Fruit fly (Drosophila melanogaster) whole organism, embryonic: ENCODE results near the gene IleRS-m.

Source experiments
- Abd-B ChIP-seq: fragments of 200-800 bp; sonication (Bioruptor generic); optimal IDR thresholded peaks from 2 replicates; lab custom pipeline; 2018; ENCODE audit warnings: missing biosample characterization, mild to moderate bottlenecking, missing genetic modification characterization, moderate library complexity
- Adf1 ChIP-seq: fragments of 200-800 bp; sonication (Bioruptor generic); IDR thresholded peaks from 2 replicates; pipeline ENCODE4 v1.3.6; 2022; ENCODE audit warnings: missing biosample characterization, missing genetic modification characterization
- B-H2 ChIP-seq: fragments of 200-800 bp; sonication (Bioruptor generic); optimal IDR thresholded peaks from 2 replicates; lab custom pipeline; 2018; ENCODE audit warnings: missing biosample characterization, mild to moderate bottlenecking, missing genetic modification characterization
- Bteb2 ChIP-seq: fragments of 200-800 bp; sonication (Bioruptor generic); optimal IDR thresholded peaks from 2 replicates; lab custom pipeline; 2016; ENCODE audit warnings: missing biosample characterization, missing genetic modification characterization
- CG11247 ChIP-seq: fragments of 200-800 bp; sonication (Bioruptor generic); IDR thresholded peaks from 2 replicates; pipeline ENCODE4 v1.3.6; 2022; ENCODE audit warnings: missing biosample characterization, missing genetic modification characterization
- CG11398 ChIP-seq: fragments of 200-800 bp; sonication (Bioruptor generic); optimal IDR thresholded peaks from 2 replicates; lab custom pipeline; 2016; ENCODE audit warnings: missing biosample characterization, missing genetic modification characterization
- CG11560 ChIP-seq: fragments of 200-800 bp; sonication (Bioruptor generic); IDR thresholded peaks from 3 replicates; pipeline ENCODE4 v1.3.6; 2022; ENCODE audit warnings: missing biosample characterization, missing genetic modification characterization
- CG14441 ChIP-seq: fragments of 200-800 bp; sonication (Bioruptor generic); IDR thresholded peaks from 2 replicates; pipeline ENCODE4 v1.3.6; 2022; ENCODE audit warnings: missing biosample characterization, missing genetic modification characterization
- CG15011 ChIP-seq: fragments of 200-800 bp; sonication (Bioruptor generic); optimal IDR thresholded peaks from 3 replicates; lab custom pipeline; 2018; ENCODE audit warnings: missing biosample characterization, mild to moderate bottlenecking, missing genetic modification characterization
- CG15479 ChIP-seq: fragments of 200-800 bp; sonication (Bioruptor generic); optimal IDR thresholded peaks from 3 replicates; lab custom pipeline; 2019; ENCODE audit warnings: missing biosample characterization, mild to moderate bottlenecking, missing genetic modification characterization, moderate library complexity
- CG1647 ChIP-seq: fragments of 200-800 bp; sonication (Bioruptor generic); optimal IDR thresholded peaks from 3 replicates; lab custom pipeline; 2016; ENCODE audit warnings: missing biosample characterization, missing genetic modification characterization
- CG1792 ChIP-seq: fragments of 200-800 bp; sonication (Bioruptor generic); optimal IDR thresholded peaks from 2 replicates; lab custom pipeline; 2016; ENCODE audit warnings: missing biosample characterization, missing genetic modification characterization
- CG30403 ChIP-seq: fragments of 200-800 bp; sonication (Bioruptor generic); optimal IDR thresholded peaks from 3 replicates; lab custom pipeline; 2016; ENCODE audit warnings: missing biosample characterization, missing genetic modification characterization
- CG31224 ChIP-seq: fragments of 200-800 bp; sonication (Bioruptor generic); IDR thresholded peaks from 2 replicates; pipeline ENCODE4 v1.3.6; 2022; ENCODE audit warnings: missing biosample characterization, missing genetic modification characterization
- CG3838 ChIP-seq: fragments of 200-800 bp; sonication (Bioruptor generic); optimal IDR thresholded peaks from 3 replicates; lab custom pipeline; 2016; ENCODE audit warnings: missing biosample characterization, missing genetic modification characterization
- CG6791 ChIP-seq: fragments of 200-800 bp; sonication (Bioruptor generic); IDR thresholded peaks from 3 replicates; pipeline ENCODE4 v1.3.6; 2022; ENCODE audit warnings: missing biosample characterization, missing genetic modification characterization; ENCODE audit not compliant: partially characterized antibody
- CG7372 ChIP-seq: fragments of 200-800 bp; sonication (Bioruptor generic); IDR thresholded peaks from 2 replicates; pipeline ENCODE4 v1.3.6; 2022; ENCODE audit warnings: missing biosample characterization, missing genetic modification characterization
- CG7556 ChIP-seq: fragments of 200-800 bp; sonication (Bioruptor generic); optimal IDR thresholded peaks from 2 replicates; lab custom pipeline; 2017; ENCODE audit warnings: missing biosample characterization, mild to moderate bottlenecking, missing genetic modification characterization
- CG7839 ChIP-seq: fragments of 200-800 bp; sonication (Bioruptor generic); optimal IDR thresholded peaks from 3 replicates; lab custom pipeline; 2018; ENCODE audit warnings: missing biosample characterization, mild to moderate bottlenecking, missing genetic modification characterization, moderate library complexity
- CG7928 ChIP-seq: fragments of 200-800 bp; sonication (Bioruptor generic); optimal IDR thresholded peaks from 2 replicates; lab custom pipeline; 2017; ENCODE audit warnings: missing biosample characterization, mild to moderate bottlenecking, missing genetic modification characterization
- CG8359 ChIP-seq: fragments of 200-800 bp; sonication (Bioruptor generic); optimal IDR thresholded peaks from 2 replicates; lab custom pipeline; 2017; ENCODE audit warnings: missing biosample characterization, mild to moderate bottlenecking, missing genetic modification characterization, borderline replicate concordance
- D19A ChIP-seq: fragments of 200-800 bp; optimal IDR thresholded peaks from 3 replicates; lab custom pipeline; 2019; ENCODE audit warnings: missing biosample characterization, mild to moderate bottlenecking, missing genetic modification characterization, moderate library complexity
- Dip3 ChIP-seq: fragments of 200-800 bp; sonication (Bioruptor generic); optimal IDR thresholded peaks from 3 replicates; lab custom pipeline; 2016; ENCODE audit warnings: missing biosample characterization, missing genetic modification characterization
- Gsc ChIP-seq: fragments of 200-800 bp; sonication (Bioruptor generic); IDR thresholded peaks from 2 replicates; pipeline ENCODE4 v1.3.6; 2022; ENCODE audit warnings: missing biosample characterization, missing genetic modification characterization
- HmgZ ChIP-seq: fragments of 200-800 bp; sonication (Bioruptor generic); optimal IDR thresholded peaks from 2 replicates; lab custom pipeline; 2018; ENCODE audit warnings: missing biosample characterization, mild to moderate bottlenecking, missing genetic modification characterization
- MBD-R2 ChIP-seq: fragments of 200-800 bp; sonication (Bioruptor generic); IDR thresholded peaks from 2 replicates; pipeline ENCODE4 v1.3.6; 2022; ENCODE audit warnings: missing biosample characterization, missing genetic modification characterization
- Mrtf ChIP-seq: fragments of 200-800 bp; sonication (Bioruptor generic); IDR thresholded peaks from 3 replicates; pipeline ENCODE4 v1.3.6; 2022; ENCODE audit warnings: missing biosample characterization, missing genetic modification characterization
- Rfx ChIP-seq: fragments of 200-800 bp; sonication (Bioruptor generic); IDR thresholded peaks from 2 replicates; pipeline ENCODE4 v1.3.6; 2022; ENCODE audit warnings: missing biosample characterization, missing genetic modification characterization
- Sry-δ ChIP-seq: fragments of 200-800 bp; sonication (Bioruptor generic); optimal IDR thresholded peaks from 2 replicates; lab custom pipeline; 2016; ENCODE audit warnings: missing biosample characterization, missing genetic modification characterization
- Vsx1 ChIP-seq: fragments of 200-800 bp; sonication (Bioruptor generic); optimal IDR thresholded peaks from 2 replicates; lab custom pipeline; 2017; ENCODE audit warnings: missing biosample characterization, mild to moderate bottlenecking, missing genetic modification characterization, missing genetic modification reagents
- btn ChIP-seq: fragments of 200-800 bp; sonication (Bioruptor generic); optimal IDR thresholded peaks from 2 replicates; lab custom pipeline; 2016; ENCODE audit warnings: missing biosample characterization, missing genetic modification characterization
- chinmo ChIP-seq: fragments of 200-800 bp; sonication (Bioruptor generic); IDR thresholded peaks from 4 replicates; pipeline ENCODE4 v1.3.6; 2022; ENCODE audit warnings: missing biosample characterization, missing genetic modification characterization; ENCODE audit not compliant: partially characterized antibody
- danr ChIP-seq: fragments of 200-800 bp; sonication (Bioruptor generic); IDR thresholded peaks from 2 replicates; pipeline ENCODE4 v1.3.6; 2022; ENCODE audit warnings: missing biosample characterization, missing genetic modification characterization
- fru ChIP-seq: fragments of >200 bp; optimal IDR thresholded peaks from 2 replicates; lab custom pipeline; 2017
- gcm2 ChIP-seq: fragments of 200-800 bp; sonication (Bioruptor generic); optimal IDR thresholded peaks from 2 replicates; lab custom pipeline; 2016; ENCODE audit warnings: missing biosample characterization, missing genetic modification characterization
- gro ChIP-seq: fragments of 200-800 bp; sonication (Bioruptor generic); optimal IDR thresholded peaks from 2 replicates; lab custom pipeline; 2016; ENCODE audit warnings: missing biosample characterization, missing genetic modification characterization
- insv ChIP-seq, 2 experiments: fragments of 200-800 bp; sonication (Bioruptor generic); optimal IDR thresholded peaks; 3 replicates each; lab custom pipeline; 2016 to 2018; ENCODE audit warnings: missing biosample characterization in 2 of 2, missing genetic modification characterization in 2 of 2
- ken ChIP-seq: fragments of 200-800 bp; sonication (Bioruptor generic); IDR thresholded peaks from 3 replicates; pipeline ENCODE4 v1.3.6; 2022; ENCODE audit warnings: missing biosample characterization, missing genetic modification characterization
- knrl ChIP-seq: fragments of 200-800 bp; sonication (Bioruptor generic); IDR thresholded peaks from 3 replicates; pipeline ENCODE4 v1.3.6; 2022; ENCODE audit warnings: missing biosample characterization, missing genetic modification characterization; ENCODE audit not compliant: partially characterized antibody
- lmd ChIP-seq: fragments of 200-800 bp; sonication (Bioruptor generic); IDR thresholded peaks from 2 replicates; pipeline ENCODE4 v1.3.6; 2022; ENCODE audit warnings: missing biosample characterization, missing genetic modification characterization
- lola ChIP-seq, 3 experiments: fragments of >200 bp in 2 of 3; fragments of 200-800 bp in 1 of 3; sonication (Bioruptor generic) in 1 of 3; optimal IDR thresholded peaks; 2 replicates each; lab custom pipeline; 2017 to 2019; ENCODE audit warnings: missing biosample characterization in 3 of 3, missing genetic modification characterization in 3 of 3, mild to moderate bottlenecking in 1 of 3, moderate library complexity in 1 of 3
- nerfin-1 ChIP-seq: fragments of 200-800 bp; sonication (Bioruptor generic); optimal IDR thresholded peaks from 3 replicates; lab custom pipeline; 2019; ENCODE audit warnings: missing biosample characterization, mild to moderate bottlenecking, missing genetic modification characterization, moderate library complexity
- pfk ChIP-seq: fragments of 200-800 bp; sonication (Bioruptor generic); optimal IDR thresholded peaks from 2 replicates; lab custom pipeline; 2018; ENCODE audit warnings: missing biosample characterization, mild to moderate bottlenecking, missing genetic modification characterization, moderate library complexity
- sd ChIP-seq: fragments of 200-800 bp; sonication (Bioruptor generic); optimal IDR thresholded peaks from 3 replicates; lab custom pipeline; 2018; ENCODE audit warnings: missing biosample characterization, mild to moderate bottlenecking, missing genetic modification characterization, moderate library complexity
- sima ChIP-seq: fragments of 200-800 bp; sonication (Bioruptor generic); optimal IDR thresholded peaks from 2 replicates; lab custom pipeline; 2016; ENCODE audit warnings: missing biosample characterization, missing genetic modification characterization
- sisA ChIP-seq: fragments of 200-800 bp; sonication (Bioruptor generic); IDR thresholded peaks from 2 replicates; pipeline ENCODE4 v1.3.6; 2022; ENCODE audit warnings: missing biosample characterization, missing genetic modification characterization
- sqz ChIP-seq: fragments of 200-800 bp; sonication (Bioruptor generic); optimal IDR thresholded peaks from 3 replicates; lab custom pipeline; 2018; ENCODE audit warnings: missing biosample characterization, mild to moderate bottlenecking, missing genetic modification characterization
- tin ChIP-seq: fragments of 200-800 bp; sonication (Bioruptor generic); optimal IDR thresholded peaks from 3 replicates; lab custom pipeline; 2016; ENCODE audit warnings: missing biosample characterization, missing genetic modification characterization
- toy ChIP-seq: fragments of 200-800 bp; sonication (Bioruptor generic); IDR thresholded peaks from 2 replicates; pipeline ENCODE4 v1.3.6; 2022; ENCODE audit warnings: missing biosample characterization, missing genetic modification characterization
- zfh2 ChIP-seq: fragments of 200-800 bp; sonication (Bioruptor generic); optimal IDR thresholded peaks from 2 replicates; lab custom pipeline; 2016; ENCODE audit warnings: missing biosample characterization, missing genetic modification characterization

Gene IleRS-m

DNA sequence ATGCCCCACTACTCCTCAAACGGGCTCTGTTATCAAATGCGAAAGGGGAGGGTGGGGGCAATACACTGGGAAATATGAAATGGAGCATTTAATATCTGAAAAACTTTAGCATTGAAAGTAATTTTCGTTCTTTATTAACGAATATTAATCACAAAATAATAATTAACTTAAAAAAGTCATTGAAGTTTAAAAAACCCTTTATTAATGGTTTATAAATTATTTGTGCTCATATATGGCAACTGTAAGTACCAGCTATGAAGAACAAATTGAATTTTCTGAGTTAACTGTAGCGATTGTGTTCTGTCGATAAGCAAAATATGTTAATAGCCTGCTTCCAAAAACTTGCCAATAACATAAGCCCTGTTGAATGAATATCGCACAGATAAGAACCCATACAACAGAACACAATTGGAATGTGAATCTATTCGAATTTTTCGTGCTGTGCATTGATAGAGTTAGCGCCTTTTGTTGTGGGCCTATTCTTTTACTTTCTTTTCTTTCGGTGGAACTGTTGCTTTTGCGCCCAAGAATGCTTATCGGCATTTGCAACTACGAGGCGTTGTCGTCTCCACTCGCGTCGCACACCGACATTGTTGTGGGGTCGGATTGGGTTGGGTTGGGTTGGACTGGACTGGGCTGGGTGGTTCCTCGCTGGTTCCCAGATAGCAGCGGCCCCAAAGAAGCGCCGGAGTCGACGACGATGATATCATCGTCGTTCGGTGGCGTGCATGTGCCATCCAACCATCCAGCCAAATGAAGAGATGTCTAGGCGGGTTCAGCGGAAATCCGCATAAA lies 39.1 kb upstream of the IleRS-m start:
- TF ChIP-seq CG8359 (GFP tag; lab: Kevin White, UChicago) (peak; percentile 25), Gsc (GFP tag; lab: Robert Waterston, UW) (no peak), zfh2 (GFP tag; lab: Kevin White, UChicago) (peak; percentile 20), sima (GFP tag; lab: Kevin White, UChicago) (no peak), CG11560 (tag; lab: Robert Waterston, UW) (no peak), Dip3 (peak; percentile 19), CG1647 (GFP tag; lab: Kevin White, UChicago) (no peak), insv (GFP tag; optimal IDR thresholded peaks at IDR 0.05; lab: Kevin White, UChicago) (no peak), CG7372 (GFP tag; lab: Robert Waterston, UW) (no peak), B-H2 (GFP tag; lab: Kevin White, UChicago) (no peak), CG15479 (GFP tag; lab: Kevin White, UChicago) (no peak), CG3838 (GFP tag; lab: Kevin White, UChicago) (no peak), Bteb2 (GFP tag; lab: Kevin White, UChicago) (no peak), gro (GFP tag; lab: Kevin White, UChicago) (no peak), CG7839 (tag; lab: Kevin White, UChicago) (no peak), chinmo (GFP tag; lab: Robert Waterston, UW) (0 out of 4 replicates have a peak, but pooled peaks have one; percentile 42), fru (lab: Kevin White, UChicago) (no peak), tin (GFP tag; lab: Kevin White, UChicago) (peak; percentile 22), toy (no peak), ken (GFP tag; lab: Robert Waterston, UW) (0 out of 3 replicates have a peak, but pooled peaks have one; percentile 33), CG15011 (GFP tag; lab: Kevin White, UChicago) (peak; percentile 34), knrl (no peak), danr (GFP tag; lab: Robert Waterston, UW) (no peak), CG7928 (no peak), Rfx (GFP tag; lab: Robert Waterston, UW) (peak; percentile 39; the same call in 1 of the 2 replicates), sisA (GFP tag; lab: Robert Waterston, UW) (peak; percentile 20; the same call in 1 of the 2 replicates), MBD-R2 (GFP tag; lab: Robert Waterston, UW) (peak; percentile 9; the same call in 1 of the 2 replicates), Adf1 (no peak), CG1792 (no peak), CG30403 (GFP tag; lab: Kevin White, UChicago) (peak; percentile 72), btn (GFP tag; lab: Kevin White, UChicago) (no peak), CG14441 (GFP tag; lab: Robert Waterston, UW) (no peak), Vsx1 (GFP tag; lab: Kevin White, UChicago) (no peak), lmd (GFP tag; lab: Robert Waterston, UW) (peak; percentile 24; the same call in 1 of the 2 replicates), sqz (GFP tag; lab: Kevin White, UChicago) (no peak), CG6791 (GFP tag; lab: Robert Waterston, UW) (no peak), CG11247 (GFP tag; lab: Robert Waterston, UW) (no peak), CG31224 (GFP tag; lab: Robert Waterston, UW) (no peak), CG11398 (GFP tag; lab: Kevin White, UChicago) (no peak), Sry-δ (no peak), Mrtf (GFP tag; lab: Robert Waterston, UW) (no peak), HmgZ (no peak), CG7556 (GFP tag; lab: Kevin White, UChicago) (no peak), nerfin-1 (tag; lab: Kevin White, UChicago) (no peak), D19A (tag; lab: Kevin White, UChicago) (no peak), Abd-B (GFP tag; lab: Kevin White, UChicago) (no peak), lola (GFP tag; optimal IDR thresholded peaks at IDR 0.05; lab: Kevin White, UChicago) (peak in 1 of 3 experiments; percentile 73), pfk (GFP tag; lab: Kevin White, UChicago) (no peak), gcm2 (no peak), sd (tag; lab: Kevin White, UChicago) (peak; percentile 76)
